Worm (Caenorhabditis elegans) whole organism, mixed stage, embryonic: ENCODE measurements around the gene str-5.

Experiments used
- M03D4.4 ChIP-seq: sonication (generic microtip); optimal IDR thresholded peaks from 2 replicates; lab custom pipeline; 2017; ENCODE audit warnings: mild to moderate bottlenecking, missing genetic modification characterization, missing compliant biosample characterization
- bed-3 ChIP-seq: fragments of 200-800 bp; sonication (Bioruptor generic); optimal IDR thresholded peaks from 3 replicates; lab custom pipeline; 2018; ENCODE audit warnings: mild to moderate bottlenecking, missing genetic modification characterization, moderate library complexity, missing compliant biosample characterization
- blmp-1 ChIP-seq: fragments of 150-350 bp; optimal IDR thresholded peaks from 2 replicates; lab custom pipeline; 2014; ENCODE audit warnings: missing biosample characterization, missing genetic modification characterization
- ceh-39 ChIP-seq: fragments of 150-350 bp; optimal IDR thresholded peaks from 2 replicates; lab custom pipeline; 2014; ENCODE audit warnings: missing biosample characterization, missing genetic modification characterization
- ceh-43 ChIP-seq: fragments of 200-800 bp; sonication (Bioruptor generic); optimal IDR thresholded peaks from 2 replicates; lab custom pipeline; 2018; ENCODE audit warnings: mild to moderate bottlenecking, missing genetic modification characterization, moderate library complexity, missing compliant biosample characterization
- ceh-83 ChIP-seq: fragments of 200-800 bp; sonication (Bioruptor generic); optimal IDR thresholded peaks from 2 replicates; lab custom pipeline; 2018; ENCODE audit warnings: mild to moderate bottlenecking, missing genetic modification characterization, missing compliant biosample characterization
- ces-1 ChIP-seq: fragments of 150-350 bp; optimal IDR thresholded peaks from 2 replicates; lab custom pipeline; 2014; ENCODE audit warnings: missing biosample characterization, missing genetic modification reagents, missing genetic modification characterization
- cnd-1 ChIP-seq: fragments of 200-800 bp; sonication (Bioruptor generic); optimal IDR thresholded peaks from 2 replicates; lab custom pipeline; 2018; ENCODE audit warnings: mild to moderate bottlenecking, missing genetic modification characterization, missing compliant biosample characterization
- drap-1 ChIP-seq: fragments of 200-800 bp; sonication (Bioruptor generic); optimal IDR thresholded peaks from 3 replicates; lab custom pipeline; 2018; ENCODE audit warnings: mild to moderate bottlenecking, missing genetic modification characterization, missing compliant biosample characterization
- elt-1 ChIP-seq: sonication (generic microtip); optimal IDR thresholded peaks from 2 replicates; lab custom pipeline; 2017; ENCODE audit warnings: missing genetic modification characterization, mild to moderate bottlenecking, missing compliant biosample characterization, antibody characterized with exemption, moderate library complexity, borderline replicate concordance; ENCODE audit not compliant: insufficient read depth
- elt-3 ChIP-seq: fragments of 150-350 bp; optimal IDR thresholded peaks from 2 replicates; lab custom pipeline; 2014; ENCODE audit warnings: missing biosample characterization, missing genetic modification characterization
- flh-1 ChIP-seq: fragments of 200-800 bp; sonication (Bioruptor generic); optimal IDR thresholded peaks from 2 replicates; lab custom pipeline; 2018; ENCODE audit warnings: mild to moderate bottlenecking, missing genetic modification characterization, moderate library complexity, missing compliant biosample characterization
- ham-2 ChIP-seq: fragments of 200-800 bp; sonication (Bioruptor generic); optimal IDR thresholded peaks from 2 replicates; lab custom pipeline; 2018; ENCODE audit warnings: mild to moderate bottlenecking, missing genetic modification characterization, missing compliant biosample characterization
- lin-13 ChIP-seq: fragments of 150-350 bp; optimal IDR thresholded peaks from 2 replicates; lab custom pipeline; 2014; ENCODE audit warnings: missing biosample characterization, missing genetic modification characterization
- lin-32 ChIP-seq: fragments of 200-800 bp; sonication (Bioruptor generic); optimal IDR thresholded peaks from 2 replicates; lab custom pipeline; 2018; ENCODE audit warnings: mild to moderate bottlenecking, missing genetic modification characterization, missing compliant biosample characterization
- lsy-2 ChIP-seq: fragments of 150-350 bp; optimal IDR thresholded peaks from 2 replicates; lab custom pipeline; 2014; ENCODE audit warnings: missing biosample characterization, missing genetic modification characterization
- mep-1 ChIP-seq: fragments of 150-350 bp; optimal IDR thresholded peaks from 2 replicates; lab custom pipeline; 2017; ENCODE audit warnings: missing biosample characterization, missing genetic modification reagents, missing genetic modification characterization, inconsistent platforms
- mls-2 ChIP-seq: sonication (generic microtip); optimal IDR thresholded peaks from 2 replicates; lab custom pipeline; 2016; ENCODE audit warnings: mild to moderate bottlenecking, missing genetic modification characterization, moderate library complexity, missing compliant biosample characterization
- nhr-12 ChIP-seq: fragments of 150-350 bp; optimal IDR thresholded peaks from 2 replicates; lab custom pipeline; 2014; ENCODE audit warnings: missing biosample characterization, missing genetic modification characterization
- nhr-2 ChIP-seq: fragments of 150-350 bp; optimal IDR thresholded peaks from 2 replicates; lab custom pipeline; 2014; ENCODE audit warnings: missing biosample characterization, missing genetic modification characterization
- nhr-28 ChIP-seq: fragments of 150-350 bp; optimal IDR thresholded peaks from 2 replicates; lab custom pipeline; 2014; ENCODE audit warnings: missing biosample characterization, missing genetic modification characterization
- nhr-76 ChIP-seq: sonication (generic microtip); optimal IDR thresholded peaks from 2 replicates; lab custom pipeline; 2017; ENCODE audit warnings: missing biosample characterization, missing genetic modification characterization
- pha-4 ChIP-seq: fragments of 150-350 bp; optimal IDR thresholded peaks from 2 replicates; lab custom pipeline; 2018; ENCODE audit warnings: missing biosample characterization, missing genetic modification reagents, missing genetic modification characterization
- snpc-4 ChIP-seq: fragments of 150-350 bp; optimal IDR thresholded peaks from 2 replicates; lab custom pipeline; 2014; ENCODE audit warnings: missing biosample characterization, missing genetic modification characterization
- sptf-1 ChIP-seq: sonication (generic microtip); optimal IDR thresholded peaks from 2 replicates; lab custom pipeline; 2017; ENCODE audit warnings: mild to moderate bottlenecking, missing genetic modification characterization, moderate library complexity, missing compliant biosample characterization
- tbx-8 ChIP-seq: fragments of 200-800 bp; sonication (Bioruptor generic); optimal IDR thresholded peaks from 2 replicates; lab custom pipeline; 2018; ENCODE audit warnings: mild to moderate bottlenecking, missing genetic modification characterization, moderate library complexity, missing compliant biosample characterization
- unc-120 ChIP-seq: sonication (generic microtip); optimal IDR thresholded peaks from 2 replicates; lab custom pipeline; 2017; ENCODE audit warnings: missing genetic modification characterization, missing compliant biosample characterization; ENCODE audit not compliant: poor library complexity, severe bottlenecking
- unc-39 ChIP-seq: fragments of 150-350 bp; optimal IDR thresholded peaks from 2 replicates; lab custom pipeline; 2014; ENCODE audit warnings: missing biosample characterization, missing genetic modification characterization
- unc-62 ChIP-seq: fragments of 150-350 bp; optimal IDR thresholded peaks from 2 replicates; lab custom pipeline; 2014; ENCODE audit warnings: missing biosample characterization, missing genetic modification reagents, missing genetic modification characterization
- zip-8 ChIP-seq: fragments of 150-350 bp; optimal IDR thresholded peaks from 2 replicates; lab custom pipeline; 2014; ENCODE audit warnings: missing biosample characterization, missing genetic modification characterization
- ztf-11 ChIP-seq: fragments of 150-350 bp; optimal IDR thresholded peaks from 2 replicates; lab custom pipeline; 2014; ENCODE audit warnings: missing biosample characterization, missing genetic modification characterization

Gene str-5

DNA sequence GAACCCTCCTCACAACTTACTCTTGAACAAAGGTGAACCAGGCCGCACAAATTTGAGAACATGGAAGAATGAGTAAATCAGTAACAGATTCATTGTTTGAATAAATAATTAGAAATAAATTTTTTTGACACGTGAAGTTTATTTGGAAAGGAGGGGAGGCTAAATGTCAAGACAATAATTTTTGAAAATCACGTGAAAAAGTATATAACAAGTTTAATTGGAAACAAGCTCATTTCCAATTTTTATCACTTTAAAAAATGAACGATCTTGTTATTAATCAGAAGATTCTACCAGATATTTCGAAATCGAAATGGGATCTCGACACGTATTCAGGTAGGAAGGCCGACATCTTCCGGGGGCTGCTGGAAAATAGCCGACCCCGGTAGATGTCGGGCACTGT is 26.4 kb upstream of the str-5 start, which contains the start of the genes irld-57 and sfxn-1.3:
irld-57 (minus strand) TSS at position 101 of the 400 bp plus-strand sequence.
sfxn-1.3 (plus strand) TSS at position 232 of the 400 bp plus-strand sequence.
- TF ChIP-seq cnd-1 (tag; lab: Kevin White, UChicago) (no peak), drap-1 (GFP tag; lab: Kevin White, UChicago) (no peak), nhr-12 (tag; lab: Kevin White, UChicago) (no peak), sptf-1 (no peak), nhr-76 (tag; lab: Kevin White, UChicago) (no peak), blmp-1 (no peak), snpc-4 (no peak), ceh-83 (GFP tag; lab: Kevin White, UChicago) (no peak), ceh-43 (no peak), lin-32 (GFP tag; lab: Kevin White, UChicago) (no peak), ztf-11 (tag; lab: Kevin White, UChicago) (no peak), lsy-2 (tag; lab: Kevin White, UChicago) (no peak), ceh-39 (tag; lab: Kevin White, UChicago) (no peak), unc-39 (no peak), nhr-28 (no peak), flh-1 (no peak), unc-120 (tag; lab: Kevin White, UChicago) (no peak)

ce11 chrV:15730459-15730858 is 22.6 kb upstream of the str-5 start, which contains the start of gene Y6E2A.10:
Gene Y6E2A.10, minus strand, starts transcription at chrV:15730559.
- TF ChIP-seq zip-8 (tag; lab: Kevin White, UChicago) (no peak), lsy-2 (tag; lab: Kevin White, UChicago) (no peak), pha-4 (tag; lab: Kevin White, UChicago) (no peak), blmp-1 (no peak), elt-3 (tag; lab: Kevin White, UChicago) (no peak), nhr-28 (no peak), M03D4.4 (no peak), elt-1 (tag; lab: Kevin White, UChicago) (no peak), nhr-76 (tag; lab: Kevin White, UChicago) (no peak), tbx-8 (GFP tag; lab: Kevin White, UChicago) (no peak), mls-2 (no peak), sptf-1 (no peak), nhr-12 (tag; lab: Kevin White, UChicago) (no peak), ces-1 (GFP tag; lab: Kevin White, UChicago) (no peak), ceh-39 (tag; lab: Kevin White, UChicago) (no peak), unc-120 (tag; lab: Kevin White, UChicago) (no peak), ceh-43 (no peak), flh-1 (no peak), lin-13 (tag; lab: Kevin White, UChicago) (no peak), nhr-2 (tag; lab: Kevin White, UChicago) (no peak)

DNA sequence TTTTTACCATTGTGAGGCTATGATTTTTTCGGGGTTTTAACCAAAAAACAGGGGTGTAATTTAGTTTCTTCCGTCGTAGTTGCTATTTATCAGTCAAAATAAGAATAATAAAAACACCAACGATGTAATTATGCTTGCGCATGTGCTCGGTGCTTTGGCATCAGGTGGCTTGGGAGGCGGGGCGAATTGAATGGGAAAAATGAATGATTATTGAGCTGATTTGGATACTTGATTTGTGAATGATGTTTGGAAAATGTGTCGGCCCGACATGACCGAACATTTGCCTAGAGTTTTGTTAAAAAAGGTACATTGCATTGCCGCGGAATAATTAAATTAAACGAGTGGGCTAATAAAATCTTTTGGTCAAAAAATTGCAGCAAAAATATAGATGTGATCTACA is 20.8 kb upstream of the str-5 start, which contains the start of gene str-38:
str-38 (minus strand) TSS at position 101 of the 400 bp plus-strand sequence.
- TF ChIP-seq elt-1 (tag; lab: Kevin White, UChicago), result no peak
- TF ChIP-seq flh-1, result no peak

ce11 chrV:15733020-15733419 is 20.0 kb upstream of the str-5 start:
- no peak for TF ChIP-seq unc-62 (GFP tag; lab: Kevin White, UChicago)
- TF ChIP-seq blmp-1, result no peak
- TF ChIP-seq elt-1 (tag; lab: Kevin White, UChicago), result no peak
- TF ChIP-seq nhr-12 (tag; lab: Kevin White, UChicago), result no peak
- no peak for TF ChIP-seq bed-3
- TF ChIP-seq flh-1, result no peak
- TF ChIP-seq ceh-83 (GFP tag; lab: Kevin White, UChicago), result no peak
- TF ChIP-seq drap-1 (GFP tag; lab: Kevin White, UChicago), result no peak
- no peak for TF ChIP-seq unc-120 (tag; lab: Kevin White, UChicago)
- TF ChIP-seq elt-3 (tag; lab: Kevin White, UChicago), result no peak
- TF ChIP-seq ceh-43, result no peak
- no peak for TF ChIP-seq cnd-1 (tag; lab: Kevin White, UChicago)
- no peak for TF ChIP-seq ham-2

DNA sequence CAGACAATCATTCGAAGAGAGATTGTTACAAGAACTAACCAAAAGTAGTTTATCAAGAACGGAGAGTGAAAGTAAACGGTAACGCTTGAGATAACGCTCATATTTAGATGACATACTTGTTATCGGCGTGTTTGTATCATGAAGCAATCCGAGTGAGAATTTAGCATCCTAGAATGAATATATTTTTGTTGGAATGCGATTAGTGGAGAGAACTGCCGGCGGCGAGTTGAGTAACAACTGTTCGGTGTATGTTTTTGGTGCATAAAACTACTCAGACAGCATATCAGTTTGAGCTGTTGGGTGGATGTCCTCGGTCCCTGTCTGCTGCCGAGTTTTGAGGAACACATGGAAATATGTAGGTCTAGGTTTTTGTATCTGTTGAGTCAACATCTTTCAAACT is 19.5 kb upstream of the str-5 start, which contains the start of gene T23D5.3:
T23D5.3 (minus strand) TSS at position 101 of the 400 bp plus-strand sequence.
- no peak for TF ChIP-seq ceh-39 (tag; lab: Kevin White, UChicago)
- no peak for TF ChIP-seq zip-8 (tag; lab: Kevin White, UChicago)
- TF ChIP-seq flh-1, result no peak
- no peak for TF ChIP-seq lin-13 (tag; lab: Kevin White, UChicago)
- TF ChIP-seq blmp-1, result no peak
- TF ChIP-seq pha-4 (tag; lab: Kevin White, UChicago), result no peak
- TF ChIP-seq ceh-43, result no peak
- no peak for TF ChIP-seq mep-1 (tag; lab: Kevin White, UChicago)
- TF ChIP-seq lin-32 (GFP tag; lab: Kevin White, UChicago), result no peak
- TF ChIP-seq cnd-1 (tag; lab: Kevin White, UChicago), result no peak
